Worm (Caenorhabditis elegans) whole organism, L2 larva: ENCODE results near the gene C36E6.2.

Source experiments
- C34F6.9 ChIP-seq: fragments of 150-350 bp; optimal IDR thresholded peaks from 2 replicates; lab custom pipeline; 2014; ENCODE audit warnings: missing biosample characterization, missing genetic modification characterization
- F13H6.1 ChIP-seq: sonication (generic microtip); optimal IDR thresholded peaks from 2 replicates; lab custom pipeline; 2016; ENCODE audit warnings: missing genetic modification characterization, missing compliant biosample characterization
- R02D3.7 ChIP-seq: fragments of 150-350 bp; optimal IDR thresholded peaks from 2 replicates; lab custom pipeline; 2014; ENCODE audit warnings: missing biosample characterization, missing genetic modification characterization
- ZK546.5 ChIP-seq: sonication (generic microtip); optimal IDR thresholded peaks from 2 replicates; lab custom pipeline; 2017; ENCODE audit warnings: missing biosample characterization, missing genetic modification characterization
- alr-1 ChIP-seq: fragments of 150-350 bp; optimal IDR thresholded peaks from 2 replicates; lab custom pipeline; 2014; ENCODE audit warnings: missing biosample characterization, missing genetic modification characterization
- aly-2 ChIP-seq: fragments of 150-350 bp; optimal IDR thresholded peaks from 2 replicates; lab custom pipeline; 2014; ENCODE audit warnings: missing biosample characterization, missing genetic modification characterization
- ama-1 ChIP-seq: fragments of 150-350 bp; optimal IDR thresholded peaks from 2 replicates; lab custom pipeline; 2018; ENCODE audit warnings: inconsistent platforms
- blmp-1 ChIP-seq: sonication (generic microtip); optimal IDR thresholded peaks from 2 replicates; lab custom pipeline; 2017; ENCODE audit warnings: missing genetic modification characterization, mild to moderate bottlenecking, missing compliant biosample characterization, antibody characterized with exemption, moderate library complexity; ENCODE audit not compliant: insufficient read depth
- ceh-16 ChIP-seq: fragments of 150-350 bp; optimal IDR thresholded peaks from 2 replicates; lab custom pipeline; 2014; ENCODE audit warnings: missing biosample characterization, missing genetic modification characterization
- ceh-82 ChIP-seq: fragments of 150-350 bp; optimal IDR thresholded peaks from 2 replicates; lab custom pipeline; 2014; ENCODE audit warnings: missing biosample characterization, missing genetic modification characterization
- crh-2 ChIP-seq: sonication (generic microtip); optimal IDR thresholded peaks from 2 replicates; lab custom pipeline; 2017; ENCODE audit warnings: missing biosample characterization, missing genetic modification characterization
- dmd-4 ChIP-seq: sonication (generic microtip); optimal IDR thresholded peaks from 2 replicates; lab custom pipeline; 2017; ENCODE audit warnings: missing biosample characterization, missing genetic modification characterization
- egl-27 ChIP-seq: sonication (generic microtip); optimal IDR thresholded peaks from 3 replicates; lab custom pipeline; 2017; ENCODE audit warnings: missing biosample characterization, missing genetic modification reagents, missing genetic modification characterization
- fos-1 ChIP-seq: fragments of 150-350 bp; optimal IDR thresholded peaks from 2 replicates; lab custom pipeline; 2014; ENCODE audit warnings: missing biosample characterization, missing genetic modification characterization
- gmeb-1 ChIP-seq: fragments of 150-350 bp; optimal IDR thresholded peaks from 2 replicates; lab custom pipeline; 2014; ENCODE audit warnings: missing biosample characterization, missing genetic modification characterization
- lin-11 ChIP-seq: fragments of 150-350 bp; sonication (generic microtip); optimal IDR thresholded peaks from 2 replicates; lab custom pipeline; 2014; ENCODE audit warnings: missing biosample characterization, missing genetic modification characterization, inconsistent platforms, mixed read lengths
- lin-39 ChIP-seq: fragments of 150-350 bp; optimal IDR thresholded peaks from 2 replicates; lab custom pipeline; 2014; ENCODE audit warnings: missing biosample characterization, missing genetic modification reagents, missing genetic modification characterization
- lsy-2 ChIP-seq, 2 experiments: fragments of 150-350 bp in 1 of 2; sonication (generic microtip) in 1 of 2; optimal IDR thresholded peaks; 2 replicates each; lab custom pipeline; 2014 to 2017; ENCODE audit warnings: missing biosample characterization in 2 of 2, missing genetic modification characterization in 2 of 2
- mab-5 ChIP-seq: fragments of 150-350 bp; optimal IDR thresholded peaks from 2 replicates; lab custom pipeline; 2014; ENCODE audit warnings: missing biosample characterization, missing genetic modification characterization
- mbf-1 ChIP-seq: sonication (generic microtip); optimal IDR thresholded peaks from 2 replicates; lab custom pipeline; 2017; ENCODE audit warnings: missing biosample characterization, missing genetic modification characterization
- mdl-1 ChIP-seq, 2 experiments: fragments of 150-350 bp in 1 of 2; sonication (generic microtip) in 1 of 2; optimal IDR thresholded peaks; 2 replicates each; lab custom pipeline; 2017; ENCODE audit warnings: missing biosample characterization in 2 of 2, missing genetic modification characterization in 2 of 2
- nhr-10 ChIP-seq: sonication (generic microtip); optimal IDR thresholded peaks from 2 replicates; lab custom pipeline; 2017; ENCODE audit warnings: missing biosample characterization, missing genetic modification characterization
- nhr-11 ChIP-seq: fragments of 150-350 bp; optimal IDR thresholded peaks from 2 replicates; lab custom pipeline; 2014; ENCODE audit warnings: missing biosample characterization, missing genetic modification characterization
- nhr-12 ChIP-seq: fragments of 150-350 bp; optimal IDR thresholded peaks from 2 replicates; lab custom pipeline; 2014; ENCODE audit warnings: missing biosample characterization, missing genetic modification characterization
- nhr-129 ChIP-seq: fragments of 150-350 bp; optimal IDR thresholded peaks from 2 replicates; lab custom pipeline; 2014; ENCODE audit warnings: missing biosample characterization, missing genetic modification characterization
- nhr-21 ChIP-seq: fragments of 150-350 bp; optimal IDR thresholded peaks from 2 replicates; lab custom pipeline; 2014; ENCODE audit warnings: missing biosample characterization, missing genetic modification characterization
- nhr-23 ChIP-seq: fragments of 150-350 bp; optimal IDR thresholded peaks from 2 replicates; lab custom pipeline; 2014; ENCODE audit warnings: missing biosample characterization, missing genetic modification reagents, missing genetic modification characterization
- nhr-6 ChIP-seq: fragments of 150-350 bp; optimal IDR thresholded peaks from 2 replicates; lab custom pipeline; 2014; ENCODE audit warnings: missing biosample characterization, missing genetic modification characterization
- nhr-77 ChIP-seq: fragments of 150-350 bp; optimal IDR thresholded peaks from 2 replicates; lab custom pipeline; 2014; ENCODE audit warnings: missing biosample characterization, missing genetic modification characterization
- peb-1 ChIP-seq: fragments of 150-350 bp; optimal IDR thresholded peaks from 2 replicates; lab custom pipeline; 2014; ENCODE audit warnings: missing biosample characterization, missing genetic modification characterization
- sem-4 ChIP-seq: fragments of 150-350 bp; optimal IDR thresholded peaks from 2 replicates; lab custom pipeline; 2014; ENCODE audit warnings: missing biosample characterization, missing genetic modification reagents, missing genetic modification characterization
- skn-1 ChIP-seq: sonication (generic microtip); optimal IDR thresholded peaks from 2 replicates; lab custom pipeline; 2017; ENCODE audit warnings: missing biosample characterization, missing genetic modification characterization
- sma-3 ChIP-seq: sonication (generic microtip); optimal IDR thresholded peaks from 2 replicates; lab custom pipeline; 2016; ENCODE audit warnings: missing genetic modification reagents, missing genetic modification characterization, missing compliant biosample characterization
- sma-9 ChIP-seq, 2 experiments: fragments of 150-350 bp in 1 of 2; sonication (generic microtip) in 1 of 2; optimal IDR thresholded peaks; 2 replicates each; lab custom pipeline; 2014 to 2016; ENCODE audit warnings: missing genetic modification characterization in 2 of 2, mild to moderate bottlenecking in 1 of 2, missing biosample characterization in 1 of 2, missing compliant biosample characterization in 1 of 2, missing genetic modification reagents in 1 of 2, moderate library complexity in 1 of 2
- snpc-4 ChIP-seq: fragments of 150-350 bp; optimal IDR thresholded peaks from 2 replicates; lab custom pipeline; 2014; ENCODE audit warnings: missing biosample characterization, missing genetic modification characterization
- unc-39 ChIP-seq: fragments of 150-350 bp; optimal IDR thresholded peaks from 2 replicates; lab custom pipeline; 2014; ENCODE audit warnings: missing biosample characterization, missing genetic modification characterization
- unc-55 ChIP-seq: fragments of 150-350 bp; sonication (generic microtip); optimal IDR thresholded peaks from 3 replicates; lab custom pipeline; 2014; ENCODE audit warnings: missing biosample characterization, missing genetic modification reagents, missing genetic modification characterization
- ztf-1 ChIP-seq: fragments of 200-800 bp; sonication (Bioruptor generic); conservative IDR thresholded peaks from 2 replicates; pipeline ENCODE4 v1.3.6; 2022; ENCODE audit warnings: missing genetic modification characterization, missing compliant biosample characterization
- ztf-11 ChIP-seq: sonication (generic microtip); optimal IDR thresholded peaks from 2 replicates; lab custom pipeline; 2017; ENCODE audit warnings: missing biosample characterization, missing genetic modification characterization

The C36E6.2 gene

DNA sequence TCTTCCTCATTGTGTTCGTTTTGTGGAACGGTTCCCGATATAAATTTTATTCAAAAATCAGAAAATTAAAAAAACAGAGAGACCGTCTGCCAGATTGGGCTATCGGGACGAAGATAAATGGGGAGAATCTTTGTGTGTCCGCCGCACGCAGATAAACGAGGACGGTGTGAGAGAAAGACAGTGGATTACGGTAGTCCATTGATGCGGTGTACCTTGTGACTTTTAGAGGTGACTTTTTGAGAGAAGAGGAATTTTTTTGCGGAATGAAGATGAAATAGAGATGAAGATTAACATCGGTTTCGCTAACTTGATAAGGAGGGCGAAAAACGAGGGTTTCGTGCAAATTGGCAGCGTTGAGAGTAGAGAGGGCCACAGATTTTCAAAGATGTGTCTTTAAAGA lies 23.7 kb upstream of the C36E6.2 start (continued):
- TF ChIP-seq unc-39 (no peak), aly-2 (tag; lab: Kevin White, UChicago) (no peak), sma-9 (GFP tag; optimal IDR thresholded peaks at IDR 0.05; lab: Kevin White, UChicago) (peak; percentile 77), sma-9 (tag; optimal IDR thresholded peaks at IDR 0.05; lab: Kevin White, UChicago) (no peak), sem-4 (tag; lab: Kevin White, UChicago) (peak; percentile 18), egl-27 (tag; lab: Kevin White, UChicago) (no peak), mdl-1 (tag; optimal IDR thresholded peaks at IDR 0.05; lab: Kevin White, UChicago) (no peak), ZK546.5 (tag; lab: Kevin White, UChicago) (no peak), R02D3.7 (tag; lab: Kevin White, UChicago) (no peak), nhr-21 (tag; lab: Kevin White, UChicago) (peak; percentile 54), nhr-10 (tag; lab: Kevin White, UChicago) (no peak), lin-39 (tag; lab: Kevin White, UChicago) (no peak), nhr-11 (tag; lab: Kevin White, UChicago) (no peak), nhr-12 (tag; lab: Kevin White, UChicago) (no peak), gmeb-1 (peak; percentile 19), peb-1 (tag; lab: Kevin White, UChicago) (no peak), ceh-82 (no peak), blmp-1 (peak; percentile 12), nhr-129 (tag; lab: Kevin White, UChicago) (peak; percentile 30), nhr-6 (tag; lab: Kevin White, UChicago) (peak; percentile 41), mbf-1 (no peak), ztf-11 (tag; lab: Kevin White, UChicago) (no peak)

DNA sequence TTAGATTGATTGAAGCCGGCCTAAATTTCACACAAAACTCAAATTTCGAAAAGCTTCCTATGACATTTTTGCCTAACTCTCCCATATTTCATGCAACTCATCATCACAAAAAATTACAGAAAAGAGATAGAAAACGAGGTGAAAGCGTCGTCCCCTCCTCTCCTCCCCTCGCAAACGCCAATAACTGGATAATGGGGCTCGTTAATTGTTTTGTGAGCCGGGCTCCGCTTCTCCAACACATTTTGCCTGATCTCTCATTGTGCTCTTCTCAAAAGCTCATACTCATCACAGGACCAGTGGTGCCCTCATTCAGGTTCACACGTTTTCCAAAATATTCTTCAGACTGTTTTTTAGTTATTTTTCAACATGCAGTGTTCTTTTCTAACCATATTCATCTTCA lies 22.7 kb upstream of the C36E6.2 start, which contains the start of gene pbo-6:
TSS of gene pbo-6 (plus strand) at position 240 of the 400 bp plus-strand sequence.
- TF ChIP-seq ZK546.5 (tag; lab: Kevin White, UChicago), result no peak
- no peak for TF ChIP-seq F13H6.1
- TF ChIP-seq ztf-1 (GFP tag; lab: Robert Waterston, UW), result no peak
- no peak for TF ChIP-seq dmd-4 (tag; lab: Kevin White, UChicago)
- TF ChIP-seq crh-2 (tag; lab: Kevin White, UChicago), result no peak
- no peak for TF ChIP-seq nhr-23
- TF ChIP-seq skn-1 (tag; lab: Kevin White, UChicago), result no peak
- no peak for TF ChIP-seq unc-55 (GFP tag; lab: Kevin White, UChicago)
- TF ChIP-seq sma-3 (GFP tag; lab: Kevin White, UChicago), result no peak
- TF ChIP-seq, all 48 proteins: peak for 0

DNA sequence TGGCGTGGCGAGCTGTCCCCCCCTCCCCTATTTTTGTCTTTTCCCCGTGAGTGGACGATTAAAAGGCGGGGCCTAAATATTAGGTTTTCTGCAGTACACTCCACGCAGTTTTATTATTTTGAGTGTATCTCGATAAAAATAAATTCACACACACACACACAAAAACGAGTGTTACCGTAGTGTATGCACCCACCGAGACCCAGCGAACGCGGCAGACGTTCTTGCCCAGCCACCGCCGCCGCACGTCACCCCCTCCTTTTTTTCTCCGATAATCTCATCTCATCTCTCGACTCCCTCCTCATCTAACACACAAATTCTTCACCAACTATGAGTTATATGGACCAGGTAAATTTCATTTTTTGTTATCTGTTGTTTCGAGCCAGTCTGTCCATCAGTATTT lies 17.2 kb upstream of the C36E6.2 start, which contains the start of gene fubl-3:
TSS of gene fubl-3 (plus strand) at position 212 of the 400 bp plus-strand sequence.
- no peak for TF ChIP-seq dmd-4 (tag; lab: Kevin White, UChicago)
- peak; percentile 25 for TF ChIP-seq fos-1 (tag; lab: Kevin White, UChicago)
- no peak for TF ChIP-seq nhr-23
- TF ChIP-seq mab-5 (tag; lab: Kevin White, UChicago), result no peak
- TF ChIP-seq nhr-129 (tag; lab: Kevin White, UChicago), result peak; percentile 46
- peak; percentile 61 for TF ChIP-seq unc-55 (GFP tag; lab: Kevin White, UChicago)
- TF ChIP-seq sma-3 (GFP tag; lab: Kevin White, UChicago), result peak; percentile 16
- no peak for TF ChIP-seq skn-1 (tag; lab: Kevin White, UChicago)
- peak; percentile 63 for TF ChIP-seq snpc-4 (tag; lab: Kevin White, UChicago)
- no peak for TF ChIP-seq blmp-1
- no peak for TF ChIP-seq alr-1 (tag; lab: Kevin White, UChicago)
- TF ChIP-seq lsy-2 (tag; optimal IDR thresholded peaks at IDR 0.05; lab: Kevin White, UChicago), result peak; percentile 53 to 94
- TF ChIP-seq ceh-16 (tag; lab: Kevin White, UChicago), result peak; percentile 60
- TF ChIP-seq C34F6.9, result peak; percentile 32
- TF ChIP-seq unc-39, result no peak
- TF ChIP-seq F13H6.1, result peak; percentile 38
- no peak for TF ChIP-seq nhr-77
- peak; percentile 16 for TF ChIP-seq lin-11 (tag; lab: Kevin White, UChicago)
- TF ChIP-seq ama-1 (lab: Kevin White, UChicago), result no peak
- no peak for TF ChIP-seq mdl-1 (tag; optimal IDR thresholded peaks at IDR 0.05; lab: Kevin White, UChicago)
